Fruit fly (Drosophila melanogaster): ENCODE measurements around the gene CG10898.

The CG10898 gene

DNA sequence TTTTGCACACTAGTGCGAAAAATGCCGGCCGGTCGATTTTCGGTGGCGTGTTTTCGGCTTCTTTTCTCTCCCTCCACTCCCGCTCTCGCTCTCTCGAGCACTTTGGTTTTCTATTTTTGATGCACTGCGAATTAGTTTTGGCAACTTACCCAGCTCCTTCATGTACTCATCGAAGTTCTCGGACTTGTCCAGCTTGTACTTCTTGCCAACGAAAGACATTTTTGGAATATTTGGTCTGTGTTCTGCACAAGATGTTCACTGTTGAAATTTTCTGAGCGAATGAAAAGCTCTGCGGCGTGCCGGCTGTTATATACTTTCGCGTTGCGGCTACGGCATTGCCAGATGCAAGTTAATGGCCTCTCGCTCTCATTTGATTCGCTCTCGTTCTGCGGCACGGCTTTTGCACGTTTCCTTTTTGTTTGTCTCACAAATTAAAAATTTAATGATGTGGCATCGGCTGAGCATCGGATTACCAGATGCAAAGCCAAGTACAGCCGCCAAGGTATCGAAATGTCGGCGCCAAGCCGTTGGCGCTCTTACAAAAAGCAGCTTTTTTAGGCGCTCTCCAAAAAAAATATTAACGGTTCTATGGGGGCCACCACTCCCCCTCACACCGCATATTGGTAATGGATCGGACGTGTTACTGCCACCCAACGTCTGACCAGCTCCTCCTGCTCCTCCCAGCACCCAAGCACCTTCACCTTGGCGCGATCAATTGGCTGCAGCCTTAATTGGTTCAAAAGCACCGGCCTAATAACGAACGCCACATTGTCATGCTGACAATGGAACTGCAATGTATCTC is 9.4 kb downstream of the CG10898 start, which contains the start of the genes fabp and sea (continued):
- TF ChIP-seq knrl (GFP tag; IDR thresholded peaks at IDR 0.05; ENCODE audit: partially characterized antibody) (no peak), dmrt99B (tag; optimal IDR thresholded peaks at IDR 0.05) (no peak), ssp (GFP tag; IDR thresholded peaks at IDR 0.05) (no peak), CG7556 (GFP tag; optimal IDR thresholded peaks at IDR 0.05) (no peak), CG4730 (GFP tag; IDR thresholded peaks at IDR 0.05) (no peak), dpn (GFP tag; optimal IDR thresholded peaks at IDR 0.05) (no peak), CG13296 (GFP tag; optimal IDR thresholded peaks at IDR 0.05) (peak; percentile 36), C15 (GFP tag; IDR thresholded peaks at IDR 0.05) (no peak), shn (GFP tag; optimal IDR thresholded peaks at IDR 0.05) (no peak), Atf-2 (GFP tag; optimal IDR thresholded peaks at IDR 0.05) (no peak), CG6175 (GFP tag; IDR thresholded peaks at IDR 0.05) (no peak), CG18011 (GFP tag; optimal IDR thresholded peaks at IDR 0.05) (no peak), Meics (GFP tag; optimal IDR thresholded peaks at IDR 0.05) (no peak), CG32772 (GFP tag; IDR thresholded peaks at IDR 0.05) (no peak), Dbx (GFP tag; IDR thresholded peaks at IDR 0.05) (no peak), peb (GFP tag; IDR thresholded peaks at IDR 0.05) (no peak), twi (tag; optimal IDR thresholded peaks at IDR 0.05) (no peak), CG1792 (GFP tag; optimal IDR thresholded peaks at IDR 0.05) (no peak), CG11696 (GFP tag; IDR thresholded peaks at IDR 0.05) (no peak), maf-S (GFP tag; optimal IDR thresholded peaks at IDR 0.05) (no peak), dimm (GFP tag; IDR thresholded peaks at IDR 0.05) (no peak), CG14014 (GFP tag; IDR thresholded peaks at IDR 0.05) (no peak), insv (GFP tag; optimal IDR thresholded peaks at IDR 0.05) (no peak), CG8290 (GFP tag; optimal IDR thresholded peaks at IDR 0.05) (no peak), CG8290 (tag; optimal IDR thresholded peaks at IDR 0.05) (peak in 1 of 2 experiments; percentile 46), Mes4 (GFP tag; optimal IDR thresholded peaks at IDR 0.05) (no peak), Drgx (GFP tag; IDR thresholded peaks at IDR 0.05) (peak; percentile 44; the same call in 1 of the 2 replicates), gcm2 (GFP tag; optimal IDR thresholded peaks at IDR 0.05) (no peak), CG6272 (GFP tag; IDR thresholded peaks at IDR 0.05) (no peak), CG9609 (GFP tag; optimal IDR thresholded peaks at IDR 0.05) (no peak), CG4854 (GFP tag; optimal IDR thresholded peaks at IDR 0.05) (no peak), Fer1 (GFP tag; optimal IDR thresholded peaks at IDR 0.05) (peak; percentile 23), slbo (GFP tag; IDR thresholded peaks at IDR 0.05) (no peak), CG15479 (GFP tag; optimal IDR thresholded peaks at IDR 0.05) (no peak), HmgZ (tag; optimal IDR thresholded peaks at IDR 0.05) (no peak), schlank (tag; optimal IDR thresholded peaks at IDR 0.05) (no peak), odd (GFP tag; optimal IDR thresholded peaks at IDR 0.05) (no peak), lab (GFP tag; optimal IDR thresholded peaks at IDR 0.05) (peak; percentile 28), CG6813 (GFP tag; optimal IDR thresholded peaks at IDR 0.05) (peak; percentile 40), CG7786 (GFP tag; optimal IDR thresholded peaks at IDR 0.05) (no peak), CG8281 (tag; optimal IDR thresholded peaks at IDR 0.05) (no peak), CG3995 (GFP tag; optimal IDR thresholded peaks at IDR 0.05) (no peak), Atf6 (GFP tag; IDR thresholded peaks at IDR 0.05) (no peak), chn (GFP tag; optimal IDR thresholded peaks at IDR 0.05) (no peak), CG7357 (GFP tag; IDR thresholded peaks at IDR 0.05) (no peak), Taf1 (GFP tag; IDR thresholded peaks at IDR 0.05) (no peak), CG7839 (tag; optimal IDR thresholded peaks at IDR 0.05) (no peak), ranshi (GFP tag; IDR thresholded peaks at IDR 0.05) (no peak; the same call in 1 of the 2 replicates), pros (GFP tag; optimal IDR thresholded peaks at IDR 0.05) (no peak), CG8924 (tag; optimal IDR thresholded peaks at IDR 0.05) (no peak), run (tag; optimal IDR thresholded peaks at IDR 0.05) (no peak)

All from whole organism, embryonic.